Worm (Caenorhabditis elegans): ENCODE measurements around the gene sdn-1.

The sdn-1 gene

DNA sequence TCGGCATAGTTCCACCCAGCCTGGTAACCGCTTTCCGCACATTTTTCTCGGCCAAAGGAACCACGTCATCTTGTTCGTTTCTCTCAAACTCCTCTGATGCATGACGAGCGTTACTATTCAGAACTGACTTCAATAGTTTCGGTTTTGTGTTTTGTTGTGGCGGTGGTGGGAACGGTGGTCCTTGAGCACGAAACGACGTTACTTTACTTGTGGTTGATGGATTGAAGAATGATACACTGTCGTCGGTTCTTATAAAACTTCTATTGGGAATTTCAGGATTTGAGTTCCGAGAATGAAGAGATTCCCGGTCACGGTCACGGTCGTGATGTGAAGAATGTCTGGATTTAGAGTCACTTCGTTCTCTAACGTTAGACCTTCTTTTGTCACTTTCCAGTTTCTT is 16.7 kb upstream of the sdn-1 start:
- no peak for TF ChIP-seq ceh-31 (tag; optimal IDR thresholded peaks at IDR 0.05)
- TF ChIP-seq pax-1 (tag; optimal IDR thresholded peaks at IDR 0.05): no peak
- TF ChIP-seq sox-4 (tag; optimal IDR thresholded peaks at IDR 0.05): no peak
- TF ChIP-seq eyg-1 (tag; optimal IDR thresholded peaks at IDR 0.05): no peak
- no peak for TF ChIP-seq pros-1 (tag; optimal IDR thresholded peaks at IDR 0.05)
- no peak for TF ChIP-seq ceh-22 (tag; optimal IDR thresholded peaks at IDR 0.05)
- TF ChIP-seq K09A11.1 (tag; optimal IDR thresholded peaks at IDR 0.05; ENCODE audit: insufficient read depth): no peak
- TF ChIP-seq ceh-45 (GFP tag; IDR thresholded peaks at IDR 0.05): no peak
- no peak for TF ChIP-seq fax-1 (tag; optimal IDR thresholded peaks at IDR 0.05)
- no peak for TF ChIP-seq hlh-6 (tag; optimal IDR thresholded peaks at IDR 0.05)
- no peak for TF ChIP-seq che-1 (tag; optimal IDR thresholded peaks at IDR 0.05)
- TF ChIP-seq gmeb-2 (tag; optimal IDR thresholded peaks at IDR 0.05): no peak
- no peak for TF ChIP-seq ceh-6 (GFP tag; optimal IDR thresholded peaks at IDR 0.05)
- no peak for TF ChIP-seq lin-11 (tag; optimal IDR thresholded peaks at IDR 0.05)
- no peak for TF ChIP-seq tbx-7 (tag; optimal IDR thresholded peaks at IDR 0.05)
- TF ChIP-seq hlh-15 (tag; optimal IDR thresholded peaks at IDR 0.05): no peak
- TF ChIP-seq T23F11.4 (GFP tag; optimal IDR thresholded peaks at IDR 0.05): no peak
- TF ChIP-seq madf-2 (tag; optimal IDR thresholded peaks at IDR 0.05): no peak
- TF ChIP-seq zip-5 (tag; optimal IDR thresholded peaks at IDR 0.05): no peak

DNA sequence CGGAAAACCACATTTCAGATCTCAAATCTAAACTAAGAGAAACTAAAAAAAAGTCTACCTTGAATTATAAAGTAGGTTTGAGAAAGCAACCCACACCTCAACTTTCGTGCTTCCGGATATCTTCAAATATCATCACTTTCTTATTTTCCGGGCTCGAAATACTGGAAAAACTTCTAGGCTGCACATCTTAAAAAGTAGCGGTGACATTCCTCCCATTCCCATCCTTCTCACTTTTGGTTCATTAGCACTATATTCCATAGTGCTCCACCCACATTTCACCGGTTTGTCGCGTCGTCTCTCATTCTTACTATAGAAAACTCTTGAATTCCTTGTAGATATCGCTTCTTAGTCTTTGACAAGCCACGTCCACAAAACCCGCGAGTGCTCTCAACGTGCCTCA is 11.3 kb upstream of the sdn-1 start, which contains the start of gene flp-19:
TSS of gene flp-19 (plus strand) at position 301 of the 400 bp plus-strand sequence.
- TF ChIP-seq fkh-6 (tag; optimal IDR thresholded peaks at IDR 0.05): no peak
- TF ChIP-seq ceh-2 (tag; optimal IDR thresholded peaks at IDR 0.05): no peak
- TF ChIP-seq pax-1 (tag; optimal IDR thresholded peaks at IDR 0.05): no peak
- no peak for TF ChIP-seq unc-42 (tag; optimal IDR thresholded peaks at IDR 0.05)
- no peak for TF ChIP-seq ttx-3 (tag; optimal IDR thresholded peaks at IDR 0.05)
- no peak for TF ChIP-seq ceh-19 (GFP tag; optimal IDR thresholded peaks at IDR 0.05)
- no peak for TF ChIP-seq ceh-24 (tag; optimal IDR thresholded peaks at IDR 0.05)
- no peak for TF ChIP-seq F13H6.1 (tag; optimal IDR thresholded peaks at IDR 0.05)
- TF ChIP-seq nhr-232 (tag; optimal IDR thresholded peaks at IDR 0.05): no peak
- no peak for TF ChIP-seq fkh-10 (GFP tag; optimal IDR thresholded peaks at IDR 0.05)
- TF ChIP-seq sox-2 (GFP tag; IDR thresholded peaks at IDR 0.05): no peak
- no peak for TF ChIP-seq ceh-30 (tag; optimal IDR thresholded peaks at IDR 0.05)
- TF ChIP-seq ets-4 (tag; optimal IDR thresholded peaks at IDR 0.05): no peak

DNA sequence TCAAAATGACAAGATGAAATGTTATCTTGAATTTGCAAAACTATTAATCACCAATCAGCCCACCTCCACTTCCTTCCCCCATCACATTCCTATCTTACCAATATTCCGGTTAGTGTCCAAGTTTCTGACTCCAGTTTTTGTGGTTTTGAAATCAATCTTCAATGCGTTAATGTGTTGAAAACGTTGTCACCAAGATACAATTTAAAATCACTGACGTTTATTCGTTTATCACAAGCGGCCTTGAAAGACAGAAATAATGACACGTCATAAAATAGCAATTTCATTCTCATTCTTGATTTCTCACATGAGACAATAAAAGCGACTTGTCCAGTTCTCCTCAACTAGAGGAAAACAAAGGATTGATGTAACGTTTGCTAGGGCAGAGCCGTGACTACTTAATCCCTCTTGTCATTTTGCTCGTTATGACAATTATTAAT is 6.6 kb upstream of the sdn-1 start:
- TF ChIP-seq ceh-31 (tag; optimal IDR thresholded peaks at IDR 0.05) (peak; percentile 60), unc-3 (GFP tag; conservative IDR thresholded peaks at IDR 0.05) (no peak), unc-3 (tag; optimal IDR thresholded peaks at IDR 0.05) (no peak), unc-55 (GFP tag; optimal IDR thresholded peaks at IDR 0.05) (peak; percentile 85)

DNA sequence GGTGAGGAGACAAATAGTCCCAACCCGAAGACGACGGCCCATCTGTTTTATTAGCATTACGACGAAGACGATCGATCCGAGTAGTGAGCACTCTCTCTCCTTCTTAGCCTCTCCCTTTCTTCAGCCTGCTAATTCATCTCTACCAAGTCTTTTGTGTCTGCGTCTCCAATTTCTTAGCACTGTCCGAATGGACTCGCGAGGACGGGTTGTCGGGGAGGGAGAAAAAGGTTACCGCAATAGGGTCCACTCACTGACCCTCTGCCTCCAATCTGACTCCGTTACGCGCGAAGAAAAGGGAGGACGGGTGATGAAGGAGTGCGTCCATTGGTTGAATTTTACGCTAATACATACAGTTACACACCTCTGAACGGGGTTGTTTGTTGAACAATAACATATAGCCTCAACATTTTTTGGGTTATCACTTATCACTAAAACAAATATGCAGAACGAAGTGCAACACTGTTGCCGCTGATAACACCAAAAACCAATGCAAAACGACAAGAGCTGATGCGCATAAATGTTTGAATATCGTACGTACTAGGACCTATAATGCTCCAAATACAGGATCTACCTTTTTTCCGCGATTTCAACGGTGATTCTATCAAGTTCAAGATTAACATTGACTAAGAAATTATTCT is 4.5 kb upstream of the sdn-1 start:
- TF ChIP-seq hlh-30 (tag; optimal IDR thresholded peaks at IDR 0.05; ENCODE audit: insufficient read depth): peak; percentile 66
- TF ChIP-seq nfya-1 (tag; optimal IDR thresholded peaks at IDR 0.05): peak; percentile 95
- peak; percentile 30 for TF ChIP-seq unc-42 (tag; optimal IDR thresholded peaks at IDR 0.05)
- peak; percentile 27 for TF ChIP-seq ceh-34 (tag; optimal IDR thresholded peaks at IDR 0.05)
- no peak for TF ChIP-seq nhr-232 (tag; optimal IDR thresholded peaks at IDR 0.05)
- TF ChIP-seq sdc-2 (tag; optimal IDR thresholded peaks at IDR 0.05): peak; percentile 30
- TF ChIP-seq ceh-31 (tag; optimal IDR thresholded peaks at IDR 0.05): peak; percentile 99
- TF ChIP-seq ztf-16 (tag; optimal IDR thresholded peaks at IDR 0.05): no peak
- TF ChIP-seq ceh-2 (tag; optimal IDR thresholded peaks at IDR 0.05): peak; percentile 25
- TF ChIP-seq unc-55 (GFP tag; optimal IDR thresholded peaks at IDR 0.05): peak; percentile 73
- peak; percentile 41 for TF ChIP-seq ceh-48 (tag; optimal IDR thresholded peaks at IDR 0.05)
- peak; percentile 64 for TF ChIP-seq ref-2 (tag; optimal IDR thresholded peaks at IDR 0.05)
- peak; percentile 13 for TF ChIP-seq pros-1 (tag; optimal IDR thresholded peaks at IDR 0.05)
- peak; percentile 89 for TF ChIP-seq elt-2 (tag; optimal IDR thresholded peaks at IDR 0.05)
- peak; percentile 57 for TF ChIP-seq rnt-1 (tag; optimal IDR thresholded peaks at IDR 0.05)
- TF ChIP-seq C08G9.2 (tag; optimal IDR thresholded peaks at IDR 0.05): peak; percentile 30
- no peak for TF ChIP-seq pat-9 (tag; optimal IDR thresholded peaks at IDR 0.05)
- TF ChIP-seq ceh-6 (GFP tag; optimal IDR thresholded peaks at IDR 0.05): peak; percentile 39
- TF ChIP-seq tbx-2 (tag; optimal IDR thresholded peaks at IDR 0.05): peak; percentile 56
- TF ChIP-seq syd-9 (tag; optimal IDR thresholded peaks at IDR 0.05): no peak
- TF ChIP-seq ama-1 (optimal IDR thresholded peaks at IDR 0.05): no peak
- TF ChIP-seq ttx-3 (tag; optimal IDR thresholded peaks at IDR 0.05): no peak

Measured in whole organism, late embryonic.